Fruit fly (Drosophila melanogaster) whole organism, embryonic: ENCODE data around the gene mts.

Experiments
- Antp ChIP-seq: fragments of 200-800 bp; sonication (Bioruptor generic); optimal IDR thresholded peaks from 3 replicates; lab custom pipeline; 2016; ENCODE audit warnings: missing biosample characterization, missing genetic modification characterization
- Atf-2 ChIP-seq: fragments of 200-800 bp; sonication (Bioruptor generic); optimal IDR thresholded peaks from 2 replicates; lab custom pipeline; 2016; ENCODE audit warnings: missing biosample characterization, missing genetic modification characterization
- C15 ChIP-seq: fragments of 200-800 bp; sonication (Bioruptor generic); IDR thresholded peaks from 3 replicates; pipeline ENCODE4 v1.3.6; 2022; ENCODE audit warnings: missing biosample characterization, missing genetic modification characterization
- CG10274 ChIP-seq: fragments of 200-800 bp; sonication (Bioruptor generic); optimal IDR thresholded peaks from 3 replicates; lab custom pipeline; 2017; ENCODE audit warnings: missing biosample characterization, mild to moderate bottlenecking, missing genetic modification characterization
- CG10543 ChIP-seq: fragments of 200-800 bp; sonication (Bioruptor generic); optimal IDR thresholded peaks from 3 replicates; lab custom pipeline; 2017; ENCODE audit warnings: missing biosample characterization, mild to moderate bottlenecking, missing genetic modification characterization, moderate library complexity
- CG11247 ChIP-seq: fragments of 200-800 bp; sonication (Bioruptor generic); IDR thresholded peaks from 2 replicates; pipeline ENCODE4 v1.3.6; 2022; ENCODE audit warnings: missing biosample characterization, missing genetic modification characterization
- CG12219 ChIP-seq: fragments of 200-800 bp; sonication (Bioruptor generic); optimal IDR thresholded peaks from 3 replicates; lab custom pipeline; 2018; ENCODE audit warnings: missing biosample characterization, mild to moderate bottlenecking, missing genetic modification characterization
- CG17328 ChIP-seq: fragments of 200-800 bp; sonication (Bioruptor generic); IDR thresholded peaks from 2 replicates; pipeline ENCODE4 v1.3.6; 2022; ENCODE audit warnings: missing biosample characterization, missing genetic modification characterization
- CG1832 ChIP-seq: fragments of 200-800 bp; sonication (Bioruptor generic); optimal IDR thresholded peaks from 2 replicates; lab custom pipeline; 2017; ENCODE audit warnings: missing biosample characterization, mild to moderate bottlenecking, missing genetic modification characterization, inconsistent platforms
- CG18619 ChIP-seq: fragments of 200-800 bp; sonication (Bioruptor generic); optimal IDR thresholded peaks from 3 replicates; lab custom pipeline; 2017; ENCODE audit warnings: missing biosample characterization, mild to moderate bottlenecking, missing genetic modification characterization
- CG31224 ChIP-seq: fragments of 200-800 bp; sonication (Bioruptor generic); IDR thresholded peaks from 2 replicates; pipeline ENCODE4 v1.3.6; 2022; ENCODE audit warnings: missing biosample characterization, missing genetic modification characterization
- CG3281 ChIP-seq: fragments of 200-800 bp; sonication (Bioruptor generic); optimal IDR thresholded peaks from 3 replicates; lab custom pipeline; 2017; ENCODE audit warnings: missing biosample characterization, mild to moderate bottlenecking, missing genetic modification characterization
- CG34422 ChIP-seq: fragments of 200-800 bp; sonication (Bioruptor generic); IDR thresholded peaks from 3 replicates; pipeline ENCODE4 v1.3.6; 2022; ENCODE audit warnings: missing biosample characterization, missing genetic modification characterization
- CG4282 ChIP-seq: fragments of 200-800 bp; sonication (Bioruptor generic); optimal IDR thresholded peaks from 2 replicates; lab custom pipeline; 2016; ENCODE audit warnings: missing biosample characterization, missing genetic modification characterization
- CG6175 ChIP-seq: fragments of 200-800 bp; sonication (Bioruptor generic); IDR thresholded peaks from 3 replicates; pipeline ENCODE4 v1.3.6; 2022; ENCODE audit warnings: missing biosample characterization, missing genetic modification characterization
- CG6813 ChIP-seq: fragments of 200-800 bp; sonication (Bioruptor generic); optimal IDR thresholded peaks from 2 replicates; lab custom pipeline; 2017; ENCODE audit warnings: missing biosample characterization, missing genetic modification characterization, mild to moderate bottlenecking, moderate library complexity, missing genetic modification reagents
- CG8765 ChIP-seq: fragments of 200-800 bp; sonication (Bioruptor generic); IDR thresholded peaks from 2 replicates; pipeline ENCODE4 v1.3.6; 2022; ENCODE audit warnings: missing biosample characterization, missing genetic modification characterization
- CG9797 ChIP-seq: fragments of 200-800 bp; sonication (Bioruptor generic); optimal IDR thresholded peaks from 3 replicates; lab custom pipeline; 2018; ENCODE audit warnings: missing biosample characterization, mild to moderate bottlenecking, missing genetic modification characterization
- D ChIP-seq, 2 experiments: fragments of 200-800 bp in 1 of 2; fragments of >200 bp in 1 of 2; sonication (Bioruptor generic) in 1 of 2; optimal IDR thresholded peaks; 2 replicates in 1 of 2; 3 replicates in 1 of 2; lab custom pipeline; 2017; ENCODE audit warnings: mild to moderate bottlenecking in 1 of 2, missing biosample characterization in 1 of 2, missing genetic modification characterization in 1 of 2, missing genetic modification reagents in 1 of 2
- Dip2 ChIP-seq: fragments of 200-800 bp; sonication (Bioruptor generic); IDR thresholded peaks from 2 replicates; pipeline ENCODE4 v1.3.6; 2022; ENCODE audit warnings: missing biosample characterization, missing genetic modification characterization
- Dll ChIP-seq: fragments of 200-800 bp; sonication (Bioruptor generic); IDR thresholded peaks from 4 replicates; pipeline ENCODE4 v1.3.6; 2022; ENCODE audit warnings: missing biosample characterization, missing genetic modification characterization; ENCODE audit not compliant: partially characterized antibody
- H2.0 ChIP-seq: fragments of 200-800 bp; sonication (Bioruptor generic); IDR thresholded peaks from 2 replicates; pipeline ENCODE4 v1.3.6; 2022; ENCODE audit warnings: missing biosample characterization, missing genetic modification characterization
- Lpt ChIP-seq: fragments of >200 bp; optimal IDR thresholded peaks from 2 replicates; lab custom pipeline; 2018; ENCODE audit warnings: missing biosample characterization, missing genetic modification characterization
- Med ChIP-seq: fragments of 200-800 bp; sonication (Bioruptor generic); peaks from one replicate; lab custom pipeline; 2016; ENCODE audit warnings: missing biosample characterization, missing genetic modification characterization, mild to moderate bottlenecking, inconsistent platforms, moderate library complexity
- Myb ChIP-seq: fragments of 200-800 bp; sonication (Bioruptor generic); optimal IDR thresholded peaks from 2 replicates; lab custom pipeline; 2016; ENCODE audit warnings: missing biosample characterization, missing genetic modification characterization
- NC2β ChIP-seq: fragments of 200-800 bp; sonication (Bioruptor generic); optimal IDR thresholded peaks from 2 replicates; lab custom pipeline; 2016; ENCODE audit warnings: missing biosample characterization, missing genetic modification characterization
- Neu2 ChIP-seq: fragments of 200-800 bp; sonication (Bioruptor generic); optimal IDR thresholded peaks from 3 replicates; lab custom pipeline; 2016; ENCODE audit warnings: missing biosample characterization, missing genetic modification characterization, borderline replicate concordance
- Ravus ChIP-seq: fragments of 200-800 bp; sonication (Bioruptor generic); IDR thresholded peaks from 2 replicates; pipeline ENCODE4 v1.3.6; 2022; ENCODE audit warnings: missing biosample characterization, missing genetic modification characterization
- Ssrp ChIP-seq: fragments of 200-800 bp; sonication (Bioruptor generic); optimal IDR thresholded peaks from 2 replicates; lab custom pipeline; 2018; ENCODE audit warnings: missing biosample characterization, mild to moderate bottlenecking, missing genetic modification characterization, moderate library complexity
- Tbp ChIP-seq: fragments of >200 bp; optimal IDR thresholded peaks from 2 replicates; lab custom pipeline; 2018; ENCODE audit warnings: missing biosample characterization, missing genetic modification characterization
- Trl ChIP-seq, 3 experiments: fragments of >200 bp in 2 of 3; fragments of 200-800 bp in 1 of 3; sonication (Bioruptor generic) in 1 of 3; optimal IDR thresholded peaks; 2 replicates in 1 of 3; 3 replicates in 2 of 3; lab custom pipeline; 2016 to 2017; ENCODE audit warnings: missing biosample characterization in 1 of 3, missing genetic modification characterization in 1 of 3
- Xbp1 ChIP-seq: fragments of 200-800 bp; sonication (Bioruptor generic); optimal IDR thresholded peaks from 3 replicates; lab custom pipeline; 2016; ENCODE audit warnings: missing biosample characterization, mild to moderate bottlenecking, missing genetic modification characterization
- ato ChIP-seq: fragments of 200-800 bp; sonication (Bioruptor generic); IDR thresholded peaks from 2 replicates; pipeline ENCODE4 v1.3.6; 2022; ENCODE audit warnings: missing biosample characterization, missing genetic modification characterization; ENCODE audit not compliant: partially characterized antibody
- cwo ChIP-seq: fragments of 200-800 bp; sonication (Bioruptor generic); optimal IDR thresholded peaks from 3 replicates; lab custom pipeline; 2017; ENCODE audit warnings: missing biosample characterization, missing genetic modification characterization, mild to moderate bottlenecking, moderate library complexity, missing genetic modification reagents
- eve ChIP-seq, 2 experiments: fragments of >200 bp; optimal IDR thresholded peaks; 2 replicates each; lab custom pipeline; 2017; ENCODE audit warnings: missing biosample characterization in 2 of 2, missing genetic modification characterization in 2 of 2
- gsb-n ChIP-seq: fragments of 200-800 bp; sonication (Bioruptor generic); optimal IDR thresholded peaks from 3 replicates; lab custom pipeline; 2018; ENCODE audit warnings: missing biosample characterization, mild to moderate bottlenecking, missing genetic modification characterization
- kni ChIP-seq: fragments of 200-800 bp; sonication (Bioruptor generic); optimal IDR thresholded peaks from 3 replicates; lab custom pipeline; 2017; ENCODE audit warnings: mild to moderate bottlenecking, missing biosample characterization, missing genetic modification reagents, missing genetic modification characterization
- pb ChIP-seq: fragments of 200-800 bp; sonication (Bioruptor generic); optimal IDR thresholded peaks from 3 replicates; lab custom pipeline; 2016; ENCODE audit warnings: missing biosample characterization, missing genetic modification characterization
- schlank ChIP-seq: fragments of 200-800 bp; sonication (Bioruptor generic); optimal IDR thresholded peaks from 2 replicates; lab custom pipeline; 2018; ENCODE audit warnings: missing biosample characterization, mild to moderate bottlenecking, missing genetic modification characterization
- sima ChIP-seq: fragments of 200-800 bp; sonication (Bioruptor generic); optimal IDR thresholded peaks from 2 replicates; lab custom pipeline; 2016; ENCODE audit warnings: missing biosample characterization, missing genetic modification characterization
- slp2 ChIP-seq: fragments of 200-800 bp; sonication (Bioruptor generic); optimal IDR thresholded peaks from 2 replicates; lab custom pipeline; 2016; ENCODE audit warnings: missing biosample characterization, missing genetic modification characterization
- sob ChIP-seq: fragments of 200-800 bp; sonication (Bioruptor generic); IDR thresholded peaks from 2 replicates; pipeline ENCODE4 v1.3.6; 2022; ENCODE audit warnings: missing biosample characterization, missing genetic modification characterization
- sug ChIP-seq: fragments of 200-800 bp; optimal IDR thresholded peaks from 2 replicates; lab custom pipeline; 2019; ENCODE audit warnings: missing biosample characterization, mild to moderate bottlenecking, missing genetic modification characterization, moderate library complexity
- tna ChIP-seq: fragments of 200-800 bp; sonication (Bioruptor generic); IDR thresholded peaks from 2 replicates; pipeline ENCODE4 v1.3.6; 2022; ENCODE audit warnings: missing biosample characterization, missing genetic modification characterization; ENCODE audit not compliant: partially characterized antibody
- vnd ChIP-seq: fragments of 200-800 bp; sonication (Bioruptor generic); IDR thresholded peaks from 3 replicates; pipeline ENCODE4 v1.3.6; 2022; ENCODE audit warnings: missing biosample characterization, missing genetic modification characterization; ENCODE audit not compliant: partially characterized antibody
- wdn ChIP-seq: fragments of 200-800 bp; sonication (Bioruptor generic); IDR thresholded peaks from 2 replicates; pipeline ENCODE4 v1.3.6; 2022; ENCODE audit warnings: missing biosample characterization, missing genetic modification characterization
- zen2 ChIP-seq: fragments of 200-800 bp; sonication (Bioruptor generic); IDR thresholded peaks from 3 replicates; pipeline ENCODE4 v1.3.6; 2022; ENCODE audit warnings: missing biosample characterization, missing genetic modification characterization; ENCODE audit not compliant: partially characterized antibody

Gene mts

dm6 chr2L:7827045-7828004 lies at the start of gene mts, which contains the start of gene Rack1 (continued):
- TF ChIP-seq Neu2 (GFP tag; lab: Kevin White, UChicago): no peak
- TF ChIP-seq CG10274: peak; percentile 76
- TF ChIP-seq CG6813: peak; percentile 94
- no peak for TF ChIP-seq CG4282 (GFP tag; lab: Kevin White, UChicago)
- TF ChIP-seq CG10543 (GFP tag; lab: Kevin White, UChicago): peak; percentile 91
- no peak for TF ChIP-seq Lpt (GFP tag; lab: Kevin White, UChicago)
- TF ChIP-seq vnd: no peak
- peak; percentile 63 for TF ChIP-seq CG31224 (GFP tag; lab: Robert Waterston, UW)
- peak; percentile 73 for TF ChIP-seq gsb-n
- TF ChIP-seq slp2 (GFP tag; lab: Kevin White, UChicago): peak; percentile 28
- TF ChIP-seq Trl (optimal IDR thresholded peaks at IDR 0.05; lab: Kevin White, UChicago): no peak
- TF ChIP-seq Trl (GFP tag; optimal IDR thresholded peaks at IDR 0.05; lab: Kevin White, UChicago): peak; percentile 80
- TF ChIP-seq wdn (GFP tag; lab: Robert Waterston, UW): peak; percentile 80
- no peak for TF ChIP-seq D (optimal IDR thresholded peaks at IDR 0.05; lab: Kevin White, UChicago)
- TF ChIP-seq D (GFP tag; optimal IDR thresholded peaks at IDR 0.05; lab: Kevin White, UChicago): peak; percentile 74
- TF ChIP-seq Myb (GFP tag; lab: Kevin White, UChicago): peak; percentile 71
- peak; percentile 61; the same call in 1 of the 3 replicates for TF ChIP-seq CG6175 (GFP tag; lab: Robert Waterston, UW)
- TF ChIP-seq Med (GFP tag; lab: Kevin White, UChicago): peak; percentile 99
- peak; percentile 82 for TF ChIP-seq Xbp1 (GFP tag; lab: Kevin White, UChicago)
- peak; percentile 79 for TF ChIP-seq CG12219 (GFP tag; lab: Kevin White, UChicago)
- peak; percentile 40 for TF ChIP-seq Antp (GFP tag; lab: Kevin White, UChicago)
- TF ChIP-seq ato: peak; percentile 35; the same call in 1 of the 2 replicates
- TF ChIP-seq CG1832 (GFP tag; lab: Kevin White, UChicago): no peak
- peak; percentile 31 for TF ChIP-seq Ssrp (tag; lab: Kevin White, UChicago)
- TF ChIP-seq CG11247 (GFP tag; lab: Robert Waterston, UW): peak; percentile 86
- TF ChIP-seq C15 (GFP tag; lab: Robert Waterston, UW): 0 out of 3 replicates have a peak, but pooled peaks have one; percentile 24
- TF ChIP-seq Dll: peak; percentile 58; the same call in 2 of the 4 replicates
- peak; percentile 96 for TF ChIP-seq NC2β (GFP tag; lab: Kevin White, UChicago)
- TF ChIP-seq schlank (tag; lab: Kevin White, UChicago): peak; percentile 90
- peak; percentile 77 for TF ChIP-seq kni
- peak; percentile 46 for TF ChIP-seq Atf-2 (GFP tag; lab: Kevin White, UChicago)
- TF ChIP-seq CG3281 (GFP tag; lab: Kevin White, UChicago): peak; percentile 90
- peak; percentile 74 for TF ChIP-seq sug (tag; lab: Kevin White, UChicago)
- TF ChIP-seq Ravus (GFP tag; lab: Robert Waterston, UW): peak; percentile 38
- TF ChIP-seq H2.0 (GFP tag; lab: Robert Waterston, UW): peak; percentile 83
- TF ChIP-seq eve (GFP tag; optimal IDR thresholded peaks at IDR 0.05; lab: Kevin White, UChicago): no peak
- TF ChIP-seq CG8765: no peak; the same call in 1 of the 2 replicates
- peak; percentile 6 for TF ChIP-seq sima
- no peak for TF ChIP-seq zen2 (GFP tag; lab: Robert Waterston, UW)
- peak; percentile 89 for TF ChIP-seq CG18619 (GFP tag; lab: Kevin White, UChicago)
- TF ChIP-seq pb: peak; percentile 79
- peak; percentile 60 for TF ChIP-seq cwo
- no peak for TF ChIP-seq Dip2 (GFP tag; lab: Robert Waterston, UW)
- TF ChIP-seq sob (GFP tag; lab: Robert Waterston, UW): peak; percentile 94
- peak; percentile 88 for TF ChIP-seq CG17328
- TF ChIP-seq tna (GFP tag; lab: Robert Waterston, UW): 0 out of 2 replicates have a peak, but pooled peaks have one; percentile 18
- TF ChIP-seq CG9797 (GFP tag; lab: Kevin White, UChicago): peak; percentile 71
- peak; percentile 80 for TF ChIP-seq CG34422 (GFP tag; lab: Robert Waterston, UW)
- no peak for TF ChIP-seq Tbp
